Fruit fly (Drosophila melanogaster) whole organism, prepupa: Measurements from ENCODE around the gene CG43965.

ENCODE experiments used
- Blimp-1 ChIP-seq: fragments of 200-800 bp; sonication (Bioruptor generic); optimal IDR thresholded peaks from 3 replicates; lab custom pipeline; 2017; ENCODE audit warnings: missing biosample characterization, missing genetic modification characterization, mild to moderate bottlenecking, moderate library complexity, missing genetic modification reagents
- CG3032 ChIP-seq: fragments of 200-800 bp; optimal IDR thresholded peaks from 2 replicates; lab custom pipeline; 2019; ENCODE audit warnings: missing biosample characterization, mild to moderate bottlenecking, missing genetic modification characterization, moderate library complexity
- Ets21C ChIP-seq: fragments of 200-800 bp; sonication (Bioruptor generic); optimal IDR thresholded peaks from 3 replicates; lab custom pipeline; 2016; ENCODE audit warnings: missing biosample characterization, missing genetic modification characterization
- Ets96B ChIP-seq: fragments of 200-800 bp; optimal IDR thresholded peaks from 2 replicates; lab custom pipeline; 2019; ENCODE audit warnings: missing biosample characterization, mild to moderate bottlenecking, missing genetic modification characterization, moderate library complexity

DNA sequence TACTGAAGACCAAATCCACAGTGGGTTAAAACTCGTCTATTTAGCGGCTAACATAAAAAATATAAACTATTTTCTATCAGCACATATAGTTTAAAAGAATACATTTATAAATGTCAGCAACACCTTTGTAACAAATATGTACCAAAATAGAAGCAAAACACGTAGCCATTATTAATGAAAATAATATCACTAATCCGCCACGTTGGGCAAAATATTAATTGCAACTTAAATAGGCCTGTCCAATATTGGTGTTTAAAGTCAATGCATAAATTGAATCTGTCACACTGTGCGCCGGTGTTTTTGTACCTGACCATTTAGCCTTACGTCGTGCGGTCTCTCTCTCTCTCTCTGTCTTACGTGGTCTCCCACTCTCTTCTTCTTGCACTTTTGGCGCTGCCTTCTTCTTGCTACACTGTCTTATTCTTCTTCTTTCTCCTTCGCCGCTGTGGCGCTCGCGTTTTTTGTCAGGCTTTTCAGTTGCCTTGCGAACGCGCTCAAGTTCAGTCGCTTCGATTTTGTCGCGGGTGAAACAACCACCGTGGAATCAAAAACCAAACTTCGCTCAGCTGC, 40.5 kb upstream of the CG43965 start:
- peak; percentile 98 for TF ChIP-seq Ets21C (GFP tag; lab: Kevin White, UChicago)
- peak; percentile 95 for TF ChIP-seq Ets96B (tag; lab: Kevin White, UChicago)
- peak; percentile 99 for TF ChIP-seq CG3032 (tag; lab: Kevin White, UChicago)
- TF ChIP-seq Blimp-1 (GFP tag; lab: Kevin White, UChicago) = peak; percentile 94
